ENCODE assay signal across 2 fruit fly cellular contexts in genomic region chr3L:1816614-1817013, dm6.
TF ChIP-seq lines count a peak whose summit lies in the region.

No protein-coding gene starts in this region.

- no peak for TF ChIP-seq CTCF in whole organism, embryonic (GFP tag; optimal IDR thresholded peaks at IDR 0.05; lab: Kevin White, UChicago)

TF ChIP-seq in whole organism, embryonic, 481 proteins besides CTCF, POLR2A, EP300 and RAD21 (continues in another document):
- TF ChIP-seq vfl (GFP tag; optimal IDR thresholded peaks at IDR 0.05; lab: Kevin White, UChicago) (no peak), Sox100B (GFP tag; optimal IDR thresholded peaks at IDR 0.05; lab: Kevin White, UChicago) (no peak), abd-A (tag; optimal IDR thresholded peaks at IDR 0.05; lab: Kevin White, UChicago) (peak; percentile 50), CG4404 (GFP tag; IDR thresholded peaks at IDR 0.05; lab: Robert Waterston, UW) (no peak), ro (GFP tag; IDR thresholded peaks at IDR 0.05; lab: Robert Waterston, UW) (no peak), psq (GFP tag; optimal IDR thresholded peaks at IDR 0.05; lab: Kevin White, UChicago) (no peak), sd (tag; optimal IDR thresholded peaks at IDR 0.05; lab: Kevin White, UChicago) (peak; percentile 16), zen (tag; optimal IDR thresholded peaks at IDR 0.05; lab: Kevin White, UChicago) (no peak), Doc3 (GFP tag; IDR thresholded peaks at IDR 0.05; lab: Robert Waterston, UW; ENCODE audit: partially characterized antibody) (no peak), Poxn (GFP tag; IDR thresholded peaks at IDR 0.05; lab: Robert Waterston, UW) (no peak), sna (GFP tag; IDR thresholded peaks at IDR 0.05; lab: Robert Waterston, UW; ENCODE audit: partially characterized antibody) (no peak), CG10654 (GFP tag; optimal IDR thresholded peaks at IDR 0.05; lab: Kevin White, UChicago) (no peak), chinmo (GFP tag; IDR thresholded peaks at IDR 0.05; lab: Robert Waterston, UW; ENCODE audit: partially characterized antibody) (peak; percentile 82; the same call in 3 of the 4 replicates), jumu (GFP tag; optimal IDR thresholded peaks at IDR 0.05; lab: Kevin White, UChicago) (no peak), CG12769 (tag; optimal IDR thresholded peaks at IDR 0.05; lab: Kevin White, UChicago) (peak; percentile 26), sr (GFP tag; IDR thresholded peaks at IDR 0.05; lab: Robert Waterston, UW) (no peak), sens-2 (GFP tag; IDR thresholded peaks at IDR 0.05; lab: Robert Waterston, UW) (no peak), sim (GFP tag; IDR thresholded peaks at IDR 0.05; lab: Robert Waterston, UW) (no peak), CG10209 (GFP tag; optimal IDR thresholded peaks at IDR 0.05; lab: Kevin White, UChicago) (no peak), shn (GFP tag; optimal IDR thresholded peaks at IDR 0.05; lab: Kevin White, UChicago) (no peak), Lpt (GFP tag; optimal IDR thresholded peaks at IDR 0.05; lab: Kevin White, UChicago) (no peak), grau (tag; optimal IDR thresholded peaks at IDR 0.05; lab: Kevin White, UChicago) (no peak), Myb (GFP tag; optimal IDR thresholded peaks at IDR 0.05; lab: Kevin White, UChicago) (no peak), CG13123 (GFP tag; optimal IDR thresholded peaks at IDR 0.05; lab: Kevin White, UChicago) (no peak), CG11085 (GFP tag; IDR thresholded peaks at IDR 0.05; lab: Robert Waterston, UW) (no peak), CG4820 (GFP tag; optimal IDR thresholded peaks at IDR 0.05; lab: Kevin White, UChicago) (no peak), Blimp-1 (GFP tag; optimal IDR thresholded peaks at IDR 0.05; lab: Kevin White, UChicago) (peak; percentile 1), CG2120 (GFP tag; optimal IDR thresholded peaks at IDR 0.05; lab: Kevin White, UChicago) (no peak), CG17361 (GFP tag; IDR thresholded peaks at IDR 0.05; lab: Robert Waterston, UW) (no peak), danr (GFP tag; IDR thresholded peaks at IDR 0.05; lab: Robert Waterston, UW) (no peak), CG9876 (GFP tag; optimal IDR thresholded peaks at IDR 0.05; lab: Kevin White, UChicago) (no peak), klu (GFP tag; IDR thresholded peaks at IDR 0.05; lab: Robert Waterston, UW) (no peak), CG13894 (tag; optimal IDR thresholded peaks at IDR 0.05; lab: Kevin White, UChicago) (peak; percentile 52), Jarid2 (GFP tag; optimal IDR thresholded peaks at IDR 0.05; lab: Kevin White, UChicago) (no peak), nerfin-1 (tag; optimal IDR thresholded peaks at IDR 0.05; lab: Kevin White, UChicago) (no peak), CG2875 (GFP tag; optimal IDR thresholded peaks at IDR 0.05; lab: Kevin White, UChicago) (no peak), zfh1 (GFP tag; IDR thresholded peaks at IDR 0.05; lab: Robert Waterston, UW) (no peak), CG11398 (GFP tag; optimal IDR thresholded peaks at IDR 0.05; lab: Kevin White, UChicago) (no peak), cwo (GFP tag; optimal IDR thresholded peaks at IDR 0.05; lab: Kevin White, UChicago) (peak; percentile 3), tll (GFP tag; optimal IDR thresholded peaks at IDR 0.05; lab: Kevin White, UChicago) (no peak), Elba2 (GFP tag; optimal IDR thresholded peaks at IDR 0.05; lab: Kevin White, UChicago) (no peak), nom (GFP tag; optimal IDR thresholded peaks at IDR 0.05; lab: Kevin White, UChicago) (no peak), CoRest (tag; optimal IDR thresholded peaks at IDR 0.05; lab: Kevin White, UChicago) (no peak), z (GFP tag; IDR thresholded peaks at IDR 0.05; lab: Robert Waterston, UW) (0 out of 3 replicates have a peak, but pooled peaks have one; percentile 12), pfk (GFP tag; optimal IDR thresholded peaks at IDR 0.05; lab: Kevin White, UChicago) (no peak), pho (GFP tag; optimal IDR thresholded peaks at IDR 0.05; lab: Kevin White, UChicago) (no peak), D (optimal IDR thresholded peaks at IDR 0.05; lab: Kevin White, UChicago) (no peak), D (GFP tag; optimal IDR thresholded peaks at IDR 0.05; lab: Kevin White, UChicago) (no peak)

TF ChIP-seq in whole organism, pupa, 21 proteins besides CTCF, POLR2A, EP300 and RAD21:
- TF ChIP-seq CG8159 (tag; optimal IDR thresholded peaks at IDR 0.05; lab: Kevin White, UChicago) (no peak), EcR (GFP tag; optimal IDR thresholded peaks at IDR 0.05; lab: Kevin White, UChicago) (peak; percentile 83), CG15710 (tag; optimal IDR thresholded peaks at IDR 0.05; lab: Kevin White, UChicago) (no peak), Pif1B (GFP tag; optimal IDR thresholded peaks at IDR 0.05; lab: Kevin White, UChicago) (no peak)
TF ChIP-seq in whole organism, pupa: peak in this region for 1.
